Worm (Caenorhabditis elegans) whole organism, young adult: ENCODE results near the gene F49C12.1.
"Not testable (repeated sequence)": the region's sequence is repeated elsewhere in the genome, so short reads cannot be mapped to it uniquely, and the experiment has no call there.

ENCODE experiments used
- C06A6.2 ChIP-seq: fragments of 200-800 bp; sonication (Bioruptor generic); conservative IDR thresholded peaks from 2 replicates; pipeline ENCODE4 v1.3.6; 2022; ENCODE audit warnings: missing genetic modification characterization, missing compliant biosample characterization
- F39B2.1 ChIP-seq: fragments of 200-800 bp; sonication (Bioruptor generic); IDR thresholded peaks from 2 replicates; pipeline ENCODE4 v1.3.6; 2022; ENCODE audit warnings: missing genetic modification reagents, missing genetic modification characterization, missing compliant biosample characterization
- F57C9.4 ChIP-seq: sonication (generic microtip); optimal IDR thresholded peaks from 2 replicates; lab custom pipeline; 2017; ENCODE audit warnings: mild to moderate bottlenecking, missing genetic modification characterization, missing compliant biosample characterization
- akir-1 ChIP-seq: fragments of 200-800 bp; sonication (Bioruptor generic); optimal IDR thresholded peaks from 2 replicates; lab custom pipeline; 2018; ENCODE audit warnings: mild to moderate bottlenecking, missing genetic modification characterization, moderate library complexity, missing compliant biosample characterization
- ama-1 ChIP-seq, 3 experiments: fragments of 150-350 bp in 1 of 3; sonication (generic microtip) in 2 of 3; optimal IDR thresholded peaks; 2 replicates each; lab custom pipeline; 2014 to 2018; ENCODE audit warnings: missing biosample characterization in 2 of 3, missing genetic modification characterization in 2 of 3, missing genetic modification reagents in 2 of 3
- athp-1 ChIP-seq: sonication (generic microtip); optimal IDR thresholded peaks from 2 replicates; lab custom pipeline; 2017; ENCODE audit warnings: mild to moderate bottlenecking, missing genetic modification characterization, missing compliant biosample characterization
- bed-1 ChIP-seq: fragments of 200-800 bp; sonication (Bioruptor generic); IDR thresholded peaks from 2 replicates; pipeline ENCODE4 v1.3.6; 2022; ENCODE audit warnings: missing genetic modification reagents, missing genetic modification characterization, missing compliant biosample characterization
- ceh-58 ChIP-seq: fragments of 200-800 bp; sonication (Bioruptor generic); IDR thresholded peaks from 2 replicates; pipeline ENCODE4 v1.3.6; 2022; ENCODE audit warnings: missing genetic modification characterization, missing compliant biosample characterization
- ceh-91 ChIP-seq: fragments of 200-800 bp; sonication (Bioruptor generic); IDR thresholded peaks from 2 replicates; pipeline ENCODE4 v1.3.6; 2022; ENCODE audit warnings: missing genetic modification reagents, missing genetic modification characterization, missing compliant biosample characterization
- ekl-4 ChIP-seq: fragments of 200-800 bp; sonication (Bioruptor generic); IDR thresholded peaks from 2 replicates; pipeline ENCODE4 v1.3.6; 2022; ENCODE audit warnings: missing genetic modification reagents, missing genetic modification characterization, missing compliant biosample characterization
- fkh-3 ChIP-seq: sonication (generic microtip); optimal IDR thresholded peaks from 2 replicates; lab custom pipeline; 2016; ENCODE audit warnings: mild to moderate bottlenecking, missing genetic modification characterization, missing compliant biosample characterization
- him-1 ChIP-seq: sonication (generic microtip); optimal IDR thresholded peaks from 2 replicates; lab custom pipeline; 2016; ENCODE audit warnings: missing genotype, missing genetic modification reagents, missing genetic modification characterization, missing compliant biosample characterization
- hlh-12 ChIP-seq: sonication (generic microtip); optimal IDR thresholded peaks from 2 replicates; lab custom pipeline; 2016; ENCODE audit warnings: missing genetic modification characterization, missing compliant biosample characterization
- hlh-26 ChIP-seq: fragments of 200-800 bp; sonication (Bioruptor generic); conservative IDR thresholded peaks from 2 replicates; pipeline ENCODE4 v1.3.6; 2022; ENCODE audit warnings: missing genetic modification reagents, missing genetic modification characterization, missing compliant biosample characterization
- hrde-1 ChIP-seq: sonication (generic microtip); optimal IDR thresholded peaks from 2 replicates; lab custom pipeline; 2016; ENCODE audit warnings: missing genetic modification characterization, mild to moderate bottlenecking, missing compliant biosample characterization, moderate library complexity, missing genotype, missing genetic modification reagents, borderline replicate concordance
- madf-6 ChIP-seq: fragments of 200-800 bp; sonication (Bioruptor generic); IDR thresholded peaks from 2 replicates; pipeline ENCODE4 v1.3.6; 2022; ENCODE audit warnings: missing genetic modification reagents, missing genetic modification characterization, missing compliant biosample characterization
- madf-8 ChIP-seq: fragments of 200-800 bp; sonication (Bioruptor generic); conservative IDR thresholded peaks from 2 replicates; pipeline ENCODE4 v1.3.6; 2022; ENCODE audit warnings: missing genetic modification reagents, missing genetic modification characterization, missing compliant biosample characterization
- mcd-1 ChIP-seq: fragments of 200-800 bp; sonication (Bioruptor generic); IDR thresholded peaks from 2 replicates; pipeline ENCODE4 v1.3.6; 2022; ENCODE audit warnings: missing genetic modification reagents, missing genetic modification characterization, missing compliant biosample characterization
- mel-28 ChIP-seq: sonication (generic microtip); optimal IDR thresholded peaks from 2 replicates; lab custom pipeline; 2016; ENCODE audit warnings: borderline replicate concordance, mild to moderate bottlenecking, missing genetic modification characterization, missing compliant biosample characterization
- nhr-80 ChIP-seq: sonication (generic microtip); optimal IDR thresholded peaks from 2 replicates; lab custom pipeline; 2016; ENCODE audit warnings: missing genetic modification characterization, missing compliant biosample characterization
- rcor-1 ChIP-seq: fragments of 200-800 bp; sonication (Bioruptor generic); IDR thresholded peaks from 2 replicates; pipeline ENCODE4 v1.3.6; 2022; ENCODE audit warnings: missing genetic modification reagents, missing genetic modification characterization, missing compliant biosample characterization
- rec-8 ChIP-seq, 2 experiments: sonication (generic microtip); optimal IDR thresholded peaks; 2 replicates each; lab custom pipeline; 2016; ENCODE audit warnings: mild to moderate bottlenecking in 2 of 2, missing genetic modification characterization in 2 of 2, missing genetic modification reagents in 2 of 2, missing genotype in 2 of 2, missing biosample characterization in 1 of 2, missing compliant biosample characterization in 1 of 2, moderate library complexity in 1 of 2
- snpc-1.3 ChIP-seq: sonication (generic microtip); optimal IDR thresholded peaks from 2 replicates; lab custom pipeline; 2017; ENCODE audit warnings: missing genetic modification characterization, mild to moderate bottlenecking, missing compliant biosample characterization, antibody characterized with exemption, moderate library complexity, missing genotype, missing genetic modification reagents; ENCODE audit not compliant: insufficient read depth
- tbx-9 ChIP-seq: sonication (generic microtip); optimal IDR thresholded peaks from 2 replicates; lab custom pipeline; 2016; ENCODE audit warnings: borderline replicate concordance, missing genetic modification characterization, inconsistent platforms, missing compliant biosample characterization
- unc-130 ChIP-seq: sonication (generic microtip); optimal IDR thresholded peaks from 2 replicates; lab custom pipeline; 2016; ENCODE audit warnings: missing genetic modification reagents, missing genetic modification characterization, missing compliant biosample characterization
- zim-3 ChIP-seq: sonication (generic microtip); optimal IDR thresholded peaks from 2 replicates; lab custom pipeline; 2017; ENCODE audit warnings: mild to moderate bottlenecking, missing genetic modification characterization, moderate library complexity, missing compliant biosample characterization
- ztf-25 ChIP-seq: fragments of 200-800 bp; sonication (Bioruptor generic); IDR thresholded peaks from 2 replicates; pipeline ENCODE4 v1.3.6; 2022; ENCODE audit warnings: missing genetic modification reagents, missing genetic modification characterization, missing compliant biosample characterization
- ztf-26 ChIP-seq: sonication (generic microtip); optimal IDR thresholded peaks from 2 replicates; lab custom pipeline; 2017; ENCODE audit warnings: missing genetic modification characterization, missing compliant biosample characterization
- ztf-28 ChIP-seq: fragments of 200-800 bp; sonication (Bioruptor generic); IDR thresholded peaks from 2 replicates; pipeline ENCODE4 v1.3.6; 2022; ENCODE audit warnings: missing genetic modification reagents, missing genetic modification characterization, missing compliant biosample characterization
- ztf-6 ChIP-seq: fragments of 200-800 bp; sonication (Bioruptor generic); IDR thresholded peaks from 2 replicates; pipeline ENCODE4 v1.3.6; 2022; ENCODE audit warnings: missing genetic modification reagents, missing genetic modification characterization, missing compliant biosample characterization

F49C12.1 gene

DNA sequence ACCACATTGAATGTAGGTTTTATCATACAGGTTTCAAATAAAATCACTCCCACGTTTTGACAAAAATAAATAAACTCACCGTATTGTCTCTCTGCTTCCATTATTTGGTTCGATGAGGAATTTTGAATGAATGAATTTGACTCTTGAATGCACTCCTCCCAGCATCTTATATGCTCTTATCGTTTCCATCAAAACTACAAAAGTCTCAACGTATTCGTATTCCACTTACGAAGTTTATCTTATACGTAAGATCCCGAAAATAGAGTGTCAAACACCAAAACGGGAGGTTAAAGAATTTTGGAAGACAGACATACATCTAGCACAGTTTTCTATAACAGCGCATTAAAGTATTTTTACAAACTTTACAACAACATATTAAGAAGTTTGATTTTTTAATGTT, 2.3 kb downstream of the F49C12.1 start, which contains the start of gene nhr-264:
Gene nhr-264, minus strand, starts transcription at position 101 of the 400 bp plus-strand sequence.
- not testable (repeated sequence) for TF ChIP-seq ztf-28 (GFP tag; lab: Robert Waterston, UW); F39B2.1 (GFP tag; lab: Robert Waterston, UW); nhr-80 (tag; lab: Kevin White, UChicago)

DNA sequence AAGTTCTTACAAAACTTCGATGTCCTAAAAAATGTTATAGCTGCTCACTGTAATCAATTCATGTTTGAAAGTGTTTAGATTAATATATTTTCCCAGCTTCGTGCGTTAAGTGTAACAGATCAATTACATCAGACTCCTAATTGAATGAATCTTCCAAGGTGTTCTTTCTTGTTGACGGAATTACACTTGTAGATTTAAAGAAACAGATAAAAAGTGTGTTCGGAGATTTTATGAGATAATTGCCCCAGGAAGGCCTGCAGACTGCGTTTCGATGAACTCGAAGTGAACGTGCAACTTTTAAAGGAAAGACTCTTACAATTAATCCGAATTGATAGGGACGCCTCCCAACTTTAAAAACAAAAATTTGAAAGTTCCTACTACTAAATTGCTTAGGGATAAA, 6.5 kb downstream of the F49C12.1 start:
- TF ChIP-seq hlh-26 = no peak
- TF ChIP-seq snpc-1.3 = no peak
- TF ChIP-seq athp-1 (tag; lab: Kevin White, UChicago) = no peak
- TF ChIP-seq ceh-58 = no peak
- TF ChIP-seq rec-8 (tag; optimal IDR thresholded peaks at IDR 0.05; lab: Kevin White, UChicago) = no peak

DNA sequence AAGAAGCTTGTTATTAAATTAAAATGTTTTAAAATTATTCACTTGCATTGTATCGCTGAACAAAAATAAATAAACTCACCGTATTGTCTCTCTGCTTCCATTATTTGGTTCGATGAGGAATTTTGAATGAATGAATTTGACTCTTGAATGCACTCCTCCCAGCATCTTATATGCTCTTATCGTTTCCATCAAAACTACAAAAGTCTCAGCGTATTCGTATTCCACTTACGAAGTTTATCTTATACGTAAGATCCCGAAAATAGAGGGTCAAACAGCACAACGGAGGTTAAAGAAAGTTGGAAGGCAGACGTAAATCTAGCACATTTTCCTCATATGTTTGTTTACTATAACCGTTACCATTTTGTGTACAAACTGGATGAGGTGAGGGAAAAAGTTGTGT, 9.8 kb downstream of the F49C12.1 start, which contains the start of gene nhr-267:
Gene nhr-267, minus strand, starts transcription at position 101 of the 400 bp plus-strand sequence.
- not testable (repeated sequence) for TF ChIP-seq mcd-1 (GFP tag; lab: Robert Waterston, UW); fkh-3 (tag; lab: Kevin White, UChicago); ama-1 (optimal IDR thresholded peaks at IDR 0.05; lab: Kevin White, UChicago); ama-1 (GFP tag; optimal IDR thresholded peaks at IDR 0.05; lab: Kevin White, UChicago)

DNA sequence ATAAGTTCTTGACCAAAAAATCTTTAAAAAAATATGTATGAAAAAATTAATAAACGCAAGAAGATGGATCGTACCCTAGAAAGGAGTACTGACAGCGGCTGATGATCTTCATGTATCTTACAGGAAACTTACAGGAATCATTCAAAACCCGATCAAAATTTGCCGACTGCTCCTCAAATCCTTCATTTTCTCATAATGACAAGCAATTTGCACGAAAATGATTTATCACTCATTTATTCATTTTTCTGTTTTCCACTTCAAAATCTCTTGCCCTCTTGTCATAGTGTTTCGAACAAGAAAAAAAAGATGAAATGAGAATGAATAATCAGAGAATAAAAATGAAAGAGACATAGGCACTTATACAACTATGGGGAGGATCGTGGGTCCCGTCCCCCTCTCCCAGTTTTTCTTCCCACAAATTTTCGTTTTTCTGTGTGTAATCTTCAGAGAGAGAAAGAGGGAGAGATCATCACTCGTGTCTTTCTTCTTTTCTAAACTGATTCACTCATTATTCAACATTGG, 22.1 kb downstream of the F49C12.1 start, which contains the start of gene nmy-3:
Gene nmy-3, plus strand, starts transcription at position 472 of the 522 bp plus-strand sequence.
- TF ChIP-seq ztf-26 (tag; lab: Kevin White, UChicago) (no peak), rcor-1 (GFP tag; lab: Robert Waterston, UW) (no peak), ceh-91 (GFP tag; lab: Robert Waterston, UW) (no peak), hrde-1 (no peak), C06A6.2 (GFP tag; lab: Robert Waterston, UW) (no peak), him-1 (no peak), ekl-4 (GFP tag; lab: Robert Waterston, UW) (no peak), F57C9.4 (no peak), mel-28 (tag; lab: Kevin White, UChicago) (no peak), tbx-9 (tag; lab: Kevin White, UChicago) (no peak), akir-1 (GFP tag; lab: Kevin White, UChicago) (no peak)
- TF ChIP-seq, all 124 proteins: peak for 0

DNA sequence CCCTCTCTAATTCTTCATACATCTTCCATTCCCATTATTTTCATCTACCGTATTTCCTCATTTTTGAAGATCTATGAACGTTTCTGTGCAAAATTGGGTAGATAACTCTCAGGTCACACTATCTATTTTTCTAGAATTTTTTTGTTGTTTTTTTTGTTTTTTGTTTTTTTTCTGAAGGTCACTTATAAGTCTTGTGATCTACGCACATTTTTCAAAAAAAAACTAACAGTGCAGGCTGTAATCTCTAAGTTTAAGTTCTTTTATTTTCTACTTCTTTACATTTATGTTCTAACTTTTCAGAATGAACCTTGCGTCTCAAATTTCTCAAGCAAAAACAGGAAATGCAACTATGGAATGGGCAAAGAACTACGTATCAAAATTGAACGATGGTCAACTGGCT, 26.4 kb downstream of the F49C12.1 start, which contains the start of gene flh-3:
Gene flh-3, plus strand, starts transcription at position 301 of the 400 bp plus-strand sequence.
- TF ChIP-seq ztf-6 (GFP tag; lab: Robert Waterston, UW) = no peak
- TF ChIP-seq madf-8 (GFP tag; lab: Robert Waterston, UW) = no peak
- TF ChIP-seq hlh-12 (tag; lab: Kevin White, UChicago) = no peak
- no peak for TF ChIP-seq ztf-25 (GFP tag; lab: Robert Waterston, UW)
- no peak for TF ChIP-seq unc-130 (GFP tag; lab: Kevin White, UChicago)
- TF ChIP-seq fkh-3 (tag; lab: Kevin White, UChicago) = no peak
- TF ChIP-seq mel-28 (tag; lab: Kevin White, UChicago) = no peak
- TF ChIP-seq madf-6 (GFP tag; lab: Robert Waterston, UW) = no peak
- no peak for TF ChIP-seq ceh-91 (GFP tag; lab: Robert Waterston, UW)
- no peak for TF ChIP-seq zim-3
- TF ChIP-seq bed-1 = no peak
